Fruit fly (Drosophila melanogaster) whole organism, embryonic: ENCODE measurements around the gene Hgsnat.

Experiments used
- Atf-2 ChIP-seq: fragments of 200-800 bp; sonication (Bioruptor generic); optimal IDR thresholded peaks from 2 replicates; lab custom pipeline; 2016; ENCODE audit warnings: missing biosample characterization, missing genetic modification characterization
- B-H2 ChIP-seq: fragments of 200-800 bp; sonication (Bioruptor generic); optimal IDR thresholded peaks from 2 replicates; lab custom pipeline; 2018; ENCODE audit warnings: missing biosample characterization, mild to moderate bottlenecking, missing genetic modification characterization
- CG11696 ChIP-seq: fragments of 200-800 bp; sonication (Bioruptor generic); IDR thresholded peaks from 2 replicates; pipeline ENCODE4 v1.3.6; 2022; ENCODE audit warnings: missing biosample characterization, missing genetic modification characterization
- CG12155 ChIP-seq: fragments of 200-800 bp; sonication (Bioruptor generic); optimal IDR thresholded peaks from 3 replicates; lab custom pipeline; 2016; ENCODE audit warnings: missing biosample characterization, missing genetic modification characterization
- CG14860 ChIP-seq: fragments of 200-800 bp; sonication (Bioruptor generic); IDR thresholded peaks from 3 replicates; pipeline ENCODE4 v1.3.6; 2022; ENCODE audit warnings: missing biosample characterization, missing genetic modification characterization; ENCODE audit not compliant: partially characterized antibody
- CG15479 ChIP-seq: fragments of 200-800 bp; sonication (Bioruptor generic); optimal IDR thresholded peaks from 3 replicates; lab custom pipeline; 2019; ENCODE audit warnings: missing biosample characterization, mild to moderate bottlenecking, missing genetic modification characterization, moderate library complexity
- CG1603 ChIP-seq: fragments of 200-800 bp; sonication (Bioruptor generic); optimal IDR thresholded peaks from 2 replicates; lab custom pipeline; 2019; ENCODE audit warnings: missing biosample characterization, mild to moderate bottlenecking, missing genetic modification characterization, moderate library complexity
- CG18476 ChIP-seq: fragments of 200-800 bp; sonication (Bioruptor generic); optimal IDR thresholded peaks from 2 replicates; lab custom pipeline; 2016; ENCODE audit warnings: missing biosample characterization, mild to moderate bottlenecking, missing genetic modification characterization
- CG18619 ChIP-seq: fragments of 200-800 bp; sonication (Bioruptor generic); optimal IDR thresholded peaks from 3 replicates; lab custom pipeline; 2017; ENCODE audit warnings: missing biosample characterization, mild to moderate bottlenecking, missing genetic modification characterization
- CG2116 ChIP-seq: fragments of 200-800 bp; sonication (Bioruptor generic); optimal IDR thresholded peaks from 3 replicates; lab custom pipeline; 2018; ENCODE audit warnings: missing biosample characterization, mild to moderate bottlenecking, missing genetic modification characterization
- CG30431 ChIP-seq: fragments of 200-800 bp; sonication (Bioruptor generic); optimal IDR thresholded peaks from 2 replicates; lab custom pipeline; 2017; ENCODE audit warnings: missing biosample characterization, missing genetic modification characterization
- CG31441 ChIP-seq: fragments of 200-800 bp; sonication (Bioruptor generic); IDR thresholded peaks from 2 replicates; pipeline ENCODE4 v1.3.6; 2022; ENCODE audit warnings: missing biosample characterization, missing genetic modification characterization
- CG3281 ChIP-seq: fragments of 200-800 bp; sonication (Bioruptor generic); optimal IDR thresholded peaks from 3 replicates; lab custom pipeline; 2017; ENCODE audit warnings: missing biosample characterization, mild to moderate bottlenecking, missing genetic modification characterization
- CG3726 ChIP-seq: fragments of 200-800 bp; sonication (Bioruptor generic); IDR thresholded peaks from 3 replicates; pipeline ENCODE4, ENCODE4 v1.3.6; 2022; ENCODE audit warnings: missing biosample characterization, missing genetic modification characterization
- CG6654 ChIP-seq: fragments of 200-800 bp; sonication (Bioruptor generic); optimal IDR thresholded peaks from 2 replicates; lab custom pipeline; 2017; ENCODE audit warnings: missing biosample characterization, mild to moderate bottlenecking, missing genetic modification characterization
- CG6854 ChIP-seq: fragments of 200-800 bp; sonication (Bioruptor generic); optimal IDR thresholded peaks from 3 replicates; lab custom pipeline; 2017; ENCODE audit warnings: missing biosample characterization, mild to moderate bottlenecking, missing genetic modification characterization
- CkIIα-i1 ChIP-seq: fragments of 200-800 bp; sonication (Bioruptor generic); IDR thresholded peaks from 2 replicates; pipeline ENCODE4 v1.3.6; 2022; ENCODE audit warnings: missing biosample characterization, missing genetic modification characterization
- Jarid2 ChIP-seq: fragments of 200-800 bp; sonication (Bioruptor generic); optimal IDR thresholded peaks from 3 replicates; lab custom pipeline; 2017; ENCODE audit warnings: mild to moderate bottlenecking, missing biosample characterization, missing genetic modification reagents, missing genetic modification characterization
- Meics ChIP-seq: fragments of 200-800 bp; sonication (Bioruptor generic); optimal IDR thresholded peaks from 2 replicates; lab custom pipeline; 2017; ENCODE audit warnings: missing biosample characterization, mild to moderate bottlenecking, missing genetic modification characterization
- NC2α ChIP-seq: fragments of 200-800 bp; sonication (Bioruptor generic); optimal IDR thresholded peaks from 2 replicates; lab custom pipeline; 2016; ENCODE audit warnings: missing biosample characterization, missing genetic modification characterization
- Nf-YC ChIP-seq: fragments of 200-800 bp; optimal IDR thresholded peaks from 3 replicates; lab custom pipeline; 2019; ENCODE audit warnings: missing biosample characterization, mild to moderate bottlenecking, missing genetic modification characterization, moderate library complexity
- Poxn ChIP-seq: fragments of 200-800 bp; sonication (Bioruptor generic); IDR thresholded peaks from 2 replicates; pipeline ENCODE4 v1.3.6; 2022; ENCODE audit warnings: missing biosample characterization, missing genetic modification characterization
- Rfx ChIP-seq: fragments of 200-800 bp; sonication (Bioruptor generic); IDR thresholded peaks from 2 replicates; pipeline ENCODE4 v1.3.6; 2022; ENCODE audit warnings: missing biosample characterization, missing genetic modification characterization
- Rx ChIP-seq: fragments of 200-800 bp; sonication (Bioruptor generic); IDR thresholded peaks from 2 replicates; pipeline ENCODE4 v1.3.6; 2022; ENCODE audit warnings: missing biosample characterization, missing genetic modification characterization
- Side ChIP-seq: fragments of 200-800 bp; sonication (Bioruptor generic); optimal IDR thresholded peaks from 2 replicates; lab custom pipeline; 2016; ENCODE audit warnings: missing biosample characterization, missing genetic modification characterization
- abd-A ChIP-seq: fragments of 200-800 bp; sonication (Bioruptor generic); optimal IDR thresholded peaks from 3 replicates; lab custom pipeline; 2019; ENCODE audit warnings: missing biosample characterization, mild to moderate bottlenecking, missing genetic modification characterization, moderate library complexity
- ash1 ChIP-seq: fragments of 200-800 bp; sonication (Bioruptor generic); optimal IDR thresholded peaks from 2 replicates; lab custom pipeline; 2018; ENCODE audit warnings: missing biosample characterization, mild to moderate bottlenecking, missing genetic modification characterization
- ato ChIP-seq: fragments of 200-800 bp; sonication (Bioruptor generic); IDR thresholded peaks from 2 replicates; pipeline ENCODE4 v1.3.6; 2022; ENCODE audit warnings: missing biosample characterization, missing genetic modification characterization; ENCODE audit not compliant: partially characterized antibody
- bowl ChIP-seq: fragments of 200-800 bp; sonication (Bioruptor generic); IDR thresholded peaks from 2 replicates; pipeline ENCODE4 v1.3.6; 2022; ENCODE audit warnings: missing biosample characterization, missing genetic modification characterization
- cato ChIP-seq: fragments of 200-800 bp; sonication (Bioruptor generic); optimal IDR thresholded peaks from 2 replicates; lab custom pipeline; 2016; ENCODE audit warnings: missing biosample characterization, missing genetic modification characterization, borderline replicate concordance
- dati ChIP-seq: fragments of 200-800 bp; sonication (Bioruptor generic); IDR thresholded peaks from 2 replicates; pipeline ENCODE4 v1.3.6; 2022; ENCODE audit warnings: missing biosample characterization, missing genetic modification characterization
- dpn ChIP-seq, 2 experiments: fragments of 200-800 bp; sonication (Bioruptor generic); optimal IDR thresholded peaks; 3 replicates each; lab custom pipeline; 2016; ENCODE audit warnings: missing biosample characterization in 2 of 2, missing genetic modification characterization in 2 of 2
- dysf ChIP-seq: fragments of 200-800 bp; sonication (Bioruptor generic); IDR thresholded peaks from 3 replicates; pipeline ENCODE4 v1.3.6; 2022; ENCODE audit warnings: missing biosample characterization, missing genetic modification characterization
- exex ChIP-seq: fragments of 200-800 bp; sonication (Bioruptor generic); optimal IDR thresholded peaks from 4 replicates; lab custom pipeline; 2018; ENCODE audit warnings: missing biosample characterization, mild to moderate bottlenecking, missing genetic modification characterization, moderate library complexity
- eyg ChIP-seq: fragments of 200-800 bp; sonication (Bioruptor generic); optimal IDR thresholded peaks from 3 replicates; lab custom pipeline; 2016; ENCODE audit warnings: missing biosample characterization, missing genetic modification characterization
- fd102C ChIP-seq: fragments of 200-800 bp; sonication (Bioruptor generic); optimal IDR thresholded peaks from 2 replicates; lab custom pipeline; 2018; ENCODE audit warnings: missing biosample characterization, mild to moderate bottlenecking, missing genetic modification characterization, moderate library complexity
- gem ChIP-seq: fragments of 200-800 bp; sonication (Bioruptor generic); optimal IDR thresholded peaks from 2 replicates; lab custom pipeline; 2019; ENCODE audit warnings: missing biosample characterization, mild to moderate bottlenecking, missing genetic modification characterization, moderate library complexity
- gro ChIP-seq: fragments of 200-800 bp; sonication (Bioruptor generic); optimal IDR thresholded peaks from 2 replicates; lab custom pipeline; 2016; ENCODE audit warnings: missing biosample characterization, missing genetic modification characterization
- gsb ChIP-seq: fragments of 200-800 bp; sonication (Bioruptor generic); IDR thresholded peaks from 2 replicates; pipeline ENCODE4 v1.3.6; 2022; ENCODE audit warnings: missing biosample characterization, missing genetic modification characterization
- repo ChIP-seq: fragments of 200-800 bp; sonication (Bioruptor generic); optimal IDR thresholded peaks from 2 replicates; lab custom pipeline; 2016; ENCODE audit warnings: missing biosample characterization, missing genetic modification characterization
- rib ChIP-seq: fragments of 200-800 bp; sonication (Bioruptor generic); IDR thresholded peaks from 2 replicates; pipeline ENCODE4 v1.3.6; 2022; ENCODE audit warnings: missing biosample characterization, missing genetic modification characterization
- slp2 ChIP-seq: fragments of 200-800 bp; sonication (Bioruptor generic); optimal IDR thresholded peaks from 2 replicates; lab custom pipeline; 2016; ENCODE audit warnings: missing biosample characterization, missing genetic modification characterization
- sob ChIP-seq: fragments of 200-800 bp; sonication (Bioruptor generic); IDR thresholded peaks from 2 replicates; pipeline ENCODE4 v1.3.6; 2022; ENCODE audit warnings: missing biosample characterization, missing genetic modification characterization
- stc ChIP-seq: fragments of 200-800 bp; sonication (Bioruptor generic); IDR thresholded peaks from 2 replicates; pipeline ENCODE4 v1.3.6; 2022; ENCODE audit warnings: missing biosample characterization, missing genetic modification characterization
- tin ChIP-seq: fragments of 200-800 bp; sonication (Bioruptor generic); optimal IDR thresholded peaks from 3 replicates; lab custom pipeline; 2016; ENCODE audit warnings: missing biosample characterization, missing genetic modification characterization
- tna ChIP-seq: fragments of 200-800 bp; sonication (Bioruptor generic); IDR thresholded peaks from 2 replicates; pipeline ENCODE4 v1.3.6; 2022; ENCODE audit warnings: missing biosample characterization, missing genetic modification characterization; ENCODE audit not compliant: partially characterized antibody
- twi ChIP-seq: fragments of 200-800 bp; optimal IDR thresholded peaks from 2 replicates; lab custom pipeline; 2019; ENCODE audit warnings: missing biosample characterization, mild to moderate bottlenecking, missing genetic modification characterization, moderate library complexity
- unpg ChIP-seq: fragments of 200-800 bp; sonication (Bioruptor generic); optimal IDR thresholded peaks from 3 replicates; lab custom pipeline; 2018; ENCODE audit warnings: missing biosample characterization, mild to moderate bottlenecking, missing genetic modification characterization, moderate library complexity
- wdn ChIP-seq: fragments of 200-800 bp; sonication (Bioruptor generic); IDR thresholded peaks from 2 replicates; pipeline ENCODE4 v1.3.6; 2022; ENCODE audit warnings: missing biosample characterization, missing genetic modification characterization

Hgsnat gene

dm6 chrX:4919040-4919881 lies 731 bp downstream of the Hgsnat start (continued):
- TF ChIP-seq Rx (GFP tag; lab: Robert Waterston, UW): peak; percentile 83
- TF ChIP-seq sob (GFP tag; lab: Robert Waterston, UW): peak; percentile 90
- no peak for TF ChIP-seq CG2116 (GFP tag; lab: Kevin White, UChicago)
- peak; percentile 80 for TF ChIP-seq eyg (GFP tag; lab: Kevin White, UChicago)
- peak; percentile 79; the same call in 2 of the 3 replicates for TF ChIP-seq CG3726
- TF ChIP-seq Rfx (GFP tag; lab: Robert Waterston, UW): peak; percentile 97
- no peak for TF ChIP-seq fd102C (GFP tag; lab: Kevin White, UChicago)
- TF ChIP-seq abd-A: no peak
- peak; percentile 21 for TF ChIP-seq Nf-YC (tag; lab: Kevin White, UChicago)
- TF ChIP-seq B-H2: no peak
- TF ChIP-seq Jarid2 (GFP tag; lab: Kevin White, UChicago): peak; percentile 17
- peak; percentile 72 for TF ChIP-seq slp2
- peak; percentile 90 for TF ChIP-seq gsb (GFP tag; lab: Robert Waterston, UW)
- TF ChIP-seq CG3281 (GFP tag; lab: Kevin White, UChicago): peak; percentile 72
- TF ChIP-seq CG14860 (GFP tag; lab: Robert Waterston, UW): no peak
- TF ChIP-seq twi (tag; lab: Kevin White, UChicago): peak; percentile 33
- no peak for TF ChIP-seq tna
- peak; percentile 86 for TF ChIP-seq Meics (GFP tag; lab: Kevin White, UChicago)
- peak; percentile 77 for TF ChIP-seq tin (GFP tag; lab: Kevin White, UChicago)
- TF ChIP-seq CkIIα-i1: peak; percentile 47; the same call in 1 of the 2 replicates
- TF ChIP-seq CG18476 (GFP tag; lab: Kevin White, UChicago): peak; percentile 75
- TF ChIP-seq Side (GFP tag; lab: Kevin White, UChicago): peak; percentile 75
- TF ChIP-seq dpn (GFP tag; optimal IDR thresholded peaks at IDR 0.05; lab: Kevin White, UChicago): peak; percentile 87 to 90
- peak; percentile 87 for TF ChIP-seq unpg
- no peak for TF ChIP-seq CG15479 (GFP tag; lab: Kevin White, UChicago)
- TF ChIP-seq CG18619 (GFP tag; lab: Kevin White, UChicago): peak; percentile 64
- TF ChIP-seq Atf-2 (GFP tag; lab: Kevin White, UChicago): peak; percentile 79
- peak; percentile 77 for TF ChIP-seq CG11696
- TF ChIP-seq CG1603 (tag; lab: Kevin White, UChicago): peak; percentile 92
- TF ChIP-seq CG6854 (GFP tag; lab: Kevin White, UChicago): no peak
- peak; percentile 52; the same call in 1 of the 2 replicates for TF ChIP-seq bowl (GFP tag; lab: Robert Waterston, UW)
- peak; percentile 63 for TF ChIP-seq rib (GFP tag; lab: Robert Waterston, UW)
- TF ChIP-seq ash1 (GFP tag; lab: Kevin White, UChicago): peak; percentile 3
- peak; percentile 86 for TF ChIP-seq gem (tag; lab: Kevin White, UChicago)
- TF ChIP-seq dati (GFP tag; lab: Robert Waterston, UW): 0 out of 2 replicates have a peak, but pooled peaks have one; percentile 54
- TF ChIP-seq CG31441 (GFP tag; lab: Robert Waterston, UW): peak; percentile 76
- peak; percentile 95 for TF ChIP-seq dysf (GFP tag; lab: Robert Waterston, UW)
- TF ChIP-seq ato: no peak
- peak; percentile 44 for TF ChIP-seq CG6654
- peak; percentile 79 for TF ChIP-seq stc (GFP tag; lab: Robert Waterston, UW)
- peak; percentile 81 for TF ChIP-seq wdn (GFP tag; lab: Robert Waterston, UW)
- TF ChIP-seq CG12155: peak; percentile 78
- peak; percentile 38 for TF ChIP-seq exex (tag; lab: Kevin White, UChicago)
- TF ChIP-seq gro (GFP tag; lab: Kevin White, UChicago): peak; percentile 79
- peak; percentile 65 for TF ChIP-seq cato (GFP tag; lab: Kevin White, UChicago)
- TF ChIP-seq Poxn: peak; percentile 55; the same call in 1 of the 2 replicates
- peak; percentile 25 for TF ChIP-seq NC2α
- TF ChIP-seq CG30431 (GFP tag; lab: Kevin White, UChicago): peak; percentile 68
- TF ChIP-seq repo (GFP tag; lab: Kevin White, UChicago): peak; percentile 67
